Worm (Caenorhabditis elegans) whole organism, L1 larva: ENCODE data around the gene ncx-8.

Experiments used
- ceh-88 ChIP-seq: fragments of 200-800 bp; sonication (Bioruptor generic); IDR thresholded peaks from 2 replicates; pipeline ENCODE4 v1.3.6; 2022; ENCODE audit warnings: missing genetic modification characterization, missing compliant biosample characterization
- efl-1 ChIP-seq, 4 experiments: fragments of 150-350 bp; optimal IDR thresholded peaks in 3 of 4; peaks in 1 of 4; 1 replicate in 1 of 4; 2 replicates in 3 of 4; lab custom pipeline; 2014; ENCODE audit warnings: missing biosample characterization in 2 of 4, missing genetic modification characterization in 2 of 4, missing genetic modification reagents in 2 of 4
- lin-15B ChIP-seq: fragments of 150-350 bp; sonication (generic microtip); optimal IDR thresholded peaks from 3 replicates; lab custom pipeline; 2014; ENCODE audit warnings: missing biosample characterization, missing genetic modification characterization
- mep-1 ChIP-seq: fragments of 150-350 bp; optimal IDR thresholded peaks from 2 replicates; lab custom pipeline; 2014; ENCODE audit warnings: missing biosample characterization, missing genetic modification characterization
- nhr-11 ChIP-seq: fragments of 150-350 bp; optimal IDR thresholded peaks from 2 replicates; lab custom pipeline; 2014; ENCODE audit warnings: missing biosample characterization, missing genetic modification characterization
- nhr-28 ChIP-seq: fragments of 150-350 bp; optimal IDR thresholded peaks from 2 replicates; lab custom pipeline; 2014; ENCODE audit warnings: missing biosample characterization, missing genetic modification characterization
- nhr-71 ChIP-seq: sonication (generic microtip); optimal IDR thresholded peaks from 2 replicates; lab custom pipeline; 2016; ENCODE audit warnings: mild to moderate bottlenecking, missing genetic modification characterization, moderate library complexity, missing compliant biosample characterization
- snu-23 ChIP-seq: sonication (generic microtip); optimal IDR thresholded peaks from 2 replicates; lab custom pipeline; 2016; ENCODE audit warnings: missing genetic modification characterization, missing compliant biosample characterization
- unc-98 ChIP-seq: fragments of 200-800 bp; sonication (Bioruptor generic); IDR thresholded peaks from 2 replicates; pipeline ENCODE4 v1.3.6; 2022; ENCODE audit warnings: missing genetic modification characterization, missing compliant biosample characterization
- zip-4 ChIP-seq: fragments of 200-800 bp; sonication (Bioruptor generic); optimal IDR thresholded peaks from 2 replicates; lab custom pipeline; 2018; ENCODE audit warnings: mild to moderate bottlenecking, missing genetic modification characterization, moderate library complexity, missing compliant biosample characterization

ce11 chrV:4944219-4944618 lies 42.8 kb downstream of the ncx-8 start, which contains the start of gene str-211:
- no peak for TF ChIP-seq efl-1 (optimal IDR thresholded peaks at IDR 0.05; lab: Kevin White, UChicago)
- TF ChIP-seq efl-1 (GFP tag; optimal IDR thresholded peaks at IDR 0.05 in 1 of 2; lab: Kevin White, UChicago): no peak
- TF ChIP-seq unc-98 (GFP tag; lab: Robert Waterston, UW): no peak
- no peak for TF ChIP-seq mep-1 (tag; lab: Kevin White, UChicago)
- no peak for TF ChIP-seq nhr-11
- no peak for TF ChIP-seq ceh-88 (GFP tag; lab: Robert Waterston, UW)
- no peak for TF ChIP-seq nhr-28 (tag; lab: Kevin White, UChicago)
- TF ChIP-seq nhr-71 (tag; lab: Kevin White, UChicago): no peak
- no peak for TF ChIP-seq lin-15B (tag; lab: Kevin White, UChicago)
- no peak for TF ChIP-seq zip-4 (GFP tag; lab: Kevin White, UChicago)
- no peak for TF ChIP-seq snu-23 (GFP tag; lab: Kevin White, UChicago)
